Worm (Caenorhabditis elegans): ENCODE results near the gene Y51H4A.936.

ce11 chrIV:16656232-16656631, 27.0 kb downstream of the Y51H4A.936 start, which contains the start of gene tsr-2:
- TF ChIP-seq sptf-1 (tag; optimal IDR thresholded peaks at IDR 0.05) (peak; percentile 55), ztf-11 (tag; optimal IDR thresholded peaks at IDR 0.05) (no peak), nhr-237 (tag; optimal IDR thresholded peaks at IDR 0.05) (peak; percentile 82), mep-1 (tag; optimal IDR thresholded peaks at IDR 0.05) (peak; percentile 89)
